Fruit fly (Drosophila melanogaster) whole organism, embryonic: ENCODE data around the gene eIF1.

ENCODE experiments used
- Aef1 ChIP-seq: fragments of 200-800 bp; sonication (Bioruptor generic); IDR thresholded peaks from 3 replicates; pipeline ENCODE4 v1.3.6; 2022; ENCODE audit warnings: missing biosample characterization, missing genetic modification characterization
- Blimp-1 ChIP-seq: fragments of 200-800 bp; sonication (Bioruptor generic); optimal IDR thresholded peaks from 3 replicates; lab custom pipeline; 2018; ENCODE audit warnings: missing biosample characterization, missing genetic modification characterization, mild to moderate bottlenecking, moderate library complexity, missing genetic modification reagents
- CG11695 ChIP-seq: fragments of 200-800 bp; sonication (Bioruptor generic); IDR thresholded peaks from 3 replicates; pipeline ENCODE4 v1.3.6; 2022; ENCODE audit warnings: missing biosample characterization, missing genetic modification characterization
- CG12942 ChIP-seq: fragments of 200-800 bp; sonication (Bioruptor generic); optimal IDR thresholded peaks from 3 replicates; lab custom pipeline; 2016; ENCODE audit warnings: missing biosample characterization, missing genetic modification characterization
- CG13424 ChIP-seq: fragments of 200-800 bp; sonication (Bioruptor generic); optimal IDR thresholded peaks from 2 replicates; lab custom pipeline; 2019; ENCODE audit warnings: missing biosample characterization, mild to moderate bottlenecking, missing genetic modification characterization, moderate library complexity
- CG15011 ChIP-seq: fragments of 200-800 bp; sonication (Bioruptor generic); optimal IDR thresholded peaks from 3 replicates; lab custom pipeline; 2018; ENCODE audit warnings: missing biosample characterization, mild to moderate bottlenecking, missing genetic modification characterization
- CG15269 ChIP-seq: fragments of 200-800 bp; sonication (Bioruptor generic); optimal IDR thresholded peaks from 2 replicates; lab custom pipeline; 2018; ENCODE audit warnings: missing biosample characterization, mild to moderate bottlenecking, missing genetic modification characterization, moderate library complexity
- CG15479 ChIP-seq: fragments of 200-800 bp; sonication (Bioruptor generic); optimal IDR thresholded peaks from 3 replicates; lab custom pipeline; 2019; ENCODE audit warnings: missing biosample characterization, mild to moderate bottlenecking, missing genetic modification characterization, moderate library complexity
- CG16863 ChIP-seq: fragments of 200-800 bp; sonication (Bioruptor generic); optimal IDR thresholded peaks from 3 replicates; lab custom pipeline; 2016; ENCODE audit warnings: missing biosample characterization, missing genetic modification characterization
- CG17328 ChIP-seq: fragments of 200-800 bp; sonication (Bioruptor generic); IDR thresholded peaks from 2 replicates; pipeline ENCODE4 v1.3.6; 2022; ENCODE audit warnings: missing biosample characterization, missing genetic modification characterization
- CG18011 ChIP-seq: fragments of 200-800 bp; sonication (Bioruptor generic); optimal IDR thresholded peaks from 2 replicates; lab custom pipeline; 2017; ENCODE audit warnings: missing biosample characterization, missing genetic modification characterization, mild to moderate bottlenecking, moderate library complexity, missing genotype
- CG43689 ChIP-seq: fragments of 200-800 bp; sonication (Bioruptor generic); IDR thresholded peaks from 2 replicates; pipeline ENCODE4 v1.3.6; 2022; ENCODE audit warnings: missing biosample characterization, missing genetic modification characterization
- CG4730 ChIP-seq: fragments of 200-800 bp; sonication (Bioruptor generic); IDR thresholded peaks from 2 replicates; pipeline ENCODE4 v1.3.6; 2022; ENCODE audit warnings: missing biosample characterization, missing genetic modification characterization
- CG6765 ChIP-seq: fragments of 200-800 bp; sonication (Bioruptor generic); optimal IDR thresholded peaks from 3 replicates; lab custom pipeline; 2017; ENCODE audit warnings: missing biosample characterization, mild to moderate bottlenecking, missing genetic modification characterization
- CG8388 ChIP-seq: fragments of 200-800 bp; sonication (Bioruptor generic); optimal IDR thresholded peaks from 2 replicates; lab custom pipeline; 2019; ENCODE audit warnings: missing biosample characterization, mild to moderate bottlenecking, missing genetic modification characterization, moderate library complexity
- CG8478 ChIP-seq: fragments of >200 bp; optimal IDR thresholded peaks from 2 replicates; lab custom pipeline; 2018
- CHES-1-like ChIP-seq: fragments of 200-800 bp; sonication (Bioruptor generic); optimal IDR thresholded peaks from 2 replicates; lab custom pipeline; 2016; ENCODE audit warnings: missing biosample characterization, missing genetic modification characterization
- Dll ChIP-seq: fragments of 200-800 bp; sonication (Bioruptor generic); IDR thresholded peaks from 4 replicates; pipeline ENCODE4 v1.3.6; 2022; ENCODE audit warnings: missing biosample characterization, missing genetic modification characterization; ENCODE audit not compliant: partially characterized antibody
- Dp ChIP-seq: fragments of 200-800 bp; sonication (Bioruptor generic); optimal IDR thresholded peaks from 2 replicates; lab custom pipeline; 2018; ENCODE audit warnings: missing biosample characterization, mild to moderate bottlenecking, missing genetic modification characterization, moderate library complexity
- H15 ChIP-seq: fragments of 200-800 bp; sonication (Bioruptor generic); IDR thresholded peaks from 3 replicates; pipeline ENCODE4 v1.3.6; 2022; ENCODE audit warnings: missing biosample characterization, missing genetic modification characterization
- HLH4C ChIP-seq: fragments of 200-800 bp; sonication (Bioruptor generic); IDR thresholded peaks from 3 replicates; pipeline ENCODE4 v1.3.6; 2022; ENCODE audit warnings: missing biosample characterization, missing genetic modification characterization; ENCODE audit not compliant: partially characterized antibody
- Hsf ChIP-seq: fragments of 200-800 bp; sonication (Bioruptor generic); optimal IDR thresholded peaks from 3 replicates; lab custom pipeline; 2016; ENCODE audit warnings: missing biosample characterization, missing genetic modification characterization
- Kr ChIP-seq: fragments of 200-800 bp; sonication (Bioruptor generic); optimal IDR thresholded peaks from 2 replicates; lab custom pipeline; 2017; ENCODE audit warnings: missing biosample characterization, mild to moderate bottlenecking, missing genetic modification characterization
- Mes4 ChIP-seq: fragments of 200-800 bp; sonication (Bioruptor generic); optimal IDR thresholded peaks from 2 replicates; lab custom pipeline; 2016; ENCODE audit warnings: missing biosample characterization, missing genetic modification characterization
- Nf-YA ChIP-seq: fragments of 200-800 bp; sonication (Bioruptor generic); IDR thresholded peaks from 2 replicates; pipeline ENCODE4 v1.3.6; 2022; ENCODE audit warnings: missing biosample characterization, missing genetic modification characterization
- Rfx ChIP-seq: fragments of 200-800 bp; sonication (Bioruptor generic); IDR thresholded peaks from 2 replicates; pipeline ENCODE4 v1.3.6; 2022; ENCODE audit warnings: missing biosample characterization, missing genetic modification characterization
- Sin3A ChIP-seq: fragments of >200 bp; optimal IDR thresholded peaks from 2 replicates; lab custom pipeline; 2018
- ab ChIP-seq: fragments of 200-800 bp; sonication (Bioruptor generic); optimal IDR thresholded peaks from 2 replicates; lab custom pipeline; 2016; ENCODE audit warnings: missing biosample characterization, missing genetic modification characterization
- al ChIP-seq: fragments of 200-800 bp; sonication (Bioruptor generic); IDR thresholded peaks from 2 replicates; pipeline ENCODE4 v1.3.6; 2022; ENCODE audit warnings: missing biosample characterization, missing genetic modification characterization
- amos ChIP-seq: fragments of 200-800 bp; sonication (Bioruptor generic); IDR thresholded peaks from 2 replicates; pipeline ENCODE4 v1.3.6; 2022; ENCODE audit warnings: missing biosample characterization, missing genetic modification characterization; ENCODE audit not compliant: partially characterized antibody
- cas ChIP-seq: fragments of 200-800 bp; sonication (Bioruptor generic); IDR thresholded peaks from 2 replicates; pipeline ENCODE4 v1.3.6; 2022; ENCODE audit warnings: missing biosample characterization, missing genetic modification characterization
- cg ChIP-seq: fragments of 200-800 bp; sonication (Bioruptor generic); optimal IDR thresholded peaks from 3 replicates; lab custom pipeline; 2019; ENCODE audit warnings: missing biosample characterization, mild to moderate bottlenecking, missing genetic modification characterization, moderate library complexity
- dysf ChIP-seq: fragments of 200-800 bp; sonication (Bioruptor generic); IDR thresholded peaks from 3 replicates; pipeline ENCODE4 v1.3.6; 2022; ENCODE audit warnings: missing biosample characterization, missing genetic modification characterization
- kah ChIP-seq: fragments of 200-800 bp; sonication (Bioruptor generic); optimal IDR thresholded peaks from 2 replicates; lab custom pipeline; 2018; ENCODE audit warnings: missing biosample characterization, mild to moderate bottlenecking, missing genetic modification characterization
- ken ChIP-seq: fragments of 200-800 bp; sonication (Bioruptor generic); IDR thresholded peaks from 3 replicates; pipeline ENCODE4 v1.3.6; 2022; ENCODE audit warnings: missing biosample characterization, missing genetic modification characterization
- nerfin-2 ChIP-seq: fragments of 200-800 bp; sonication (Bioruptor generic); IDR thresholded peaks from 2 replicates; pipeline ENCODE4 v1.3.6; 2022; ENCODE audit warnings: missing biosample characterization, missing genetic modification characterization; ENCODE audit not compliant: partially characterized antibody
- odd ChIP-seq: fragments of 200-800 bp; sonication (Bioruptor generic); optimal IDR thresholded peaks from 2 replicates; lab custom pipeline; 2017; ENCODE audit warnings: missing biosample characterization, mild to moderate bottlenecking, missing genetic modification characterization
- pan ChIP-seq, 4 experiments: fragments of >200 bp in 3 of 4; fragments of 200-800 bp in 1 of 4; sonication (Bioruptor generic) in 1 of 4; optimal IDR thresholded peaks in 3 of 4; IDR thresholded peaks in 1 of 4; 2 replicates each; pipeline versions ENCODE4 v1.3.6 to Lab custom; 2017 to 2022; ENCODE audit warnings: missing biosample characterization in 2 of 4, missing genetic modification characterization in 2 of 4, mixed read lengths in 1 of 4
- pros ChIP-seq: fragments of 200-800 bp; sonication (Bioruptor generic); optimal IDR thresholded peaks from 3 replicates; lab custom pipeline; 2019; ENCODE audit warnings: missing biosample characterization, mild to moderate bottlenecking, missing genetic modification characterization, moderate library complexity
- psq ChIP-seq: fragments of 200-800 bp; sonication (Bioruptor generic); optimal IDR thresholded peaks from 2 replicates; lab custom pipeline; 2017; ENCODE audit warnings: missing biosample characterization, missing genetic modification characterization
- repo ChIP-seq: fragments of 200-800 bp; sonication (Bioruptor generic); optimal IDR thresholded peaks from 2 replicates; lab custom pipeline; 2016; ENCODE audit warnings: missing biosample characterization, missing genetic modification characterization
- sc ChIP-seq, 3 experiments: fragments of >200 bp in 2 of 3; fragments of 200-800 bp in 1 of 3; sonication (Bioruptor generic) in 1 of 3; optimal IDR thresholded peaks; 2 replicates in 2 of 3; 3 replicates in 1 of 3; lab custom pipeline; 2017; ENCODE audit warnings: mild to moderate bottlenecking in 1 of 3, missing biosample characterization in 1 of 3, missing genetic modification characterization in 1 of 3, missing genetic modification reagents in 1 of 3
- sens ChIP-seq: fragments of 200-800 bp; sonication (Bioruptor generic); peaks from one replicate; lab custom pipeline; 2016; ENCODE audit warnings: missing biosample characterization, missing genetic modification characterization
- shn ChIP-seq: fragments of 200-800 bp; sonication (Bioruptor generic); optimal IDR thresholded peaks from 3 replicates; lab custom pipeline; 2016; ENCODE audit warnings: missing biosample characterization, missing genetic modification characterization
- slp2 ChIP-seq: fragments of 200-800 bp; sonication (Bioruptor generic); optimal IDR thresholded peaks from 2 replicates; lab custom pipeline; 2016; ENCODE audit warnings: missing biosample characterization, missing genetic modification characterization
- so ChIP-seq: fragments of 200-800 bp; sonication (Bioruptor generic); IDR thresholded peaks from 3 replicates; pipeline ENCODE4 v1.3.6; 2022; ENCODE audit warnings: missing biosample characterization, missing genetic modification characterization
- sr ChIP-seq: fragments of 200-800 bp; sonication (Bioruptor generic); IDR thresholded peaks from 3 replicates; pipeline ENCODE4 v1.3.6; 2022; ENCODE audit warnings: missing biosample characterization, missing genetic modification characterization
- stwl ChIP-seq: fragments of 200-800 bp; sonication (Bioruptor generic); optimal IDR thresholded peaks from 3 replicates; lab custom pipeline; 2018; ENCODE audit warnings: missing biosample characterization, mild to moderate bottlenecking, missing genetic modification characterization, moderate library complexity
- tll ChIP-seq, 2 experiments: fragments of 200-800 bp in 1 of 2; fragments of >200 bp in 1 of 2; sonication (Bioruptor generic) in 1 of 2; optimal IDR thresholded peaks; 2 replicates each; lab custom pipeline; 2017 to 2019; ENCODE audit warnings: missing biosample characterization in 2 of 2, missing genetic modification characterization in 2 of 2, mild to moderate bottlenecking in 1 of 2, moderate library complexity in 1 of 2
- tx ChIP-seq: fragments of 200-800 bp; sonication (Bioruptor generic); optimal IDR thresholded peaks from 2 replicates; lab custom pipeline; 2016; ENCODE audit warnings: missing biosample characterization, missing genetic modification characterization
- wek ChIP-seq: fragments of 200-800 bp; sonication (Bioruptor generic); optimal IDR thresholded peaks from 3 replicates; lab custom pipeline; 2018; ENCODE audit warnings: missing biosample characterization, mild to moderate bottlenecking, missing genetic modification characterization, moderate library complexity

eIF1 gene

dm6 chr3L:3197464-3197863 lies 25.7 kb upstream of the eIF1 start, which contains the start of gene CG14966 (continued):
- TF ChIP-seq cg (GFP tag; lab: Kevin White, UChicago), result no peak
- no peak for TF ChIP-seq CG16863 (GFP tag; lab: Kevin White, UChicago)
- no peak for TF ChIP-seq CG6765 (GFP tag; lab: Kevin White, UChicago)
- no peak for TF ChIP-seq CG17328 (GFP tag; lab: Robert Waterston, UW)
- TF ChIP-seq odd (GFP tag; lab: Kevin White, UChicago), result no peak
- TF ChIP-seq CG15011 (GFP tag; lab: Kevin White, UChicago), result no peak
- peak; percentile 94 for TF ChIP-seq amos (GFP tag; lab: Robert Waterston, UW)
- TF ChIP-seq Dp, result peak; percentile 42
- TF ChIP-seq repo (GFP tag; lab: Kevin White, UChicago), result no peak
- no peak for TF ChIP-seq Blimp-1 (GFP tag; lab: Kevin White, UChicago)
- peak; percentile 31 for TF ChIP-seq CG13424 (tag; lab: Kevin White, UChicago)
- TF ChIP-seq HLH4C (GFP tag; lab: Robert Waterston, UW), result peak; percentile 76
- no peak for TF ChIP-seq tll (GFP tag; optimal IDR thresholded peaks at IDR 0.05; lab: Kevin White, UChicago)
- no peak for TF ChIP-seq pan (optimal IDR thresholded peaks at IDR 0.05; lab: Kevin White, UChicago)
- no peak for TF ChIP-seq pan (GFP tag; optimal IDR thresholded peaks at IDR 0.05 in 1 of 2, IDR thresholded peaks at IDR 0.05 in 1 of 2)
- TF ChIP-seq Aef1 (GFP tag; lab: Robert Waterston, UW), result no peak
- TF ChIP-seq Hsf (GFP tag; lab: Kevin White, UChicago), result peak; percentile 15
- TF ChIP-seq sens, result peak; percentile 88
- no peak for TF ChIP-seq pros (GFP tag; lab: Kevin White, UChicago)
- peak; percentile 43 for TF ChIP-seq stwl (tag; lab: Kevin White, UChicago)
- no peak for TF ChIP-seq CG8478 (lab: Kevin White, UChicago)
- no peak for TF ChIP-seq ab (GFP tag; lab: Kevin White, UChicago)
- no peak for TF ChIP-seq sr (GFP tag; lab: Robert Waterston, UW)
- TF ChIP-seq CG15479 (GFP tag; lab: Kevin White, UChicago), result no peak
- TF ChIP-seq wek (GFP tag; lab: Kevin White, UChicago), result no peak
- no peak for TF ChIP-seq slp2 (GFP tag; lab: Kevin White, UChicago)
- peak; percentile 91 for TF ChIP-seq Dll (GFP tag; lab: Robert Waterston, UW)
- TF ChIP-seq CG11695, result no peak
- peak; percentile 70 for TF ChIP-seq CHES-1-like (GFP tag; lab: Kevin White, UChicago)
- TF ChIP-seq CG43689 (GFP tag; lab: Robert Waterston, UW), result no peak
- TF ChIP-seq sc (optimal IDR thresholded peaks at IDR 0.05; lab: Kevin White, UChicago), result no peak
- TF ChIP-seq sc (GFP tag; optimal IDR thresholded peaks at IDR 0.05; lab: Kevin White, UChicago), result no peak
- TF ChIP-seq Nf-YA (GFP tag; lab: Robert Waterston, UW), result no peak
- TF ChIP-seq H15, result no peak
- TF ChIP-seq CG18011, result no peak
- TF ChIP-seq Kr, result no peak
- peak; percentile 15 for TF ChIP-seq kah (GFP tag; lab: Kevin White, UChicago)
- TF ChIP-seq CG4730 (GFP tag; lab: Robert Waterston, UW), result no peak
- TF ChIP-seq CG12942 (GFP tag; lab: Kevin White, UChicago), result no peak
- no peak for TF ChIP-seq psq
- peak; percentile 66; the same call in 1 of the 2 replicates for TF ChIP-seq nerfin-2 (GFP tag; lab: Robert Waterston, UW)
- TF ChIP-seq CG8388 (GFP tag; lab: Kevin White, UChicago), result no peak
- TF ChIP-seq Mes4 (GFP tag; lab: Kevin White, UChicago), result no peak
- peak; percentile 73 for TF ChIP-seq Rfx
- TF ChIP-seq ken, result no peak
- peak; percentile 10 for TF ChIP-seq shn
- TF ChIP-seq tx (GFP tag; lab: Kevin White, UChicago), result no peak
- TF ChIP-seq CG15269 (tag; lab: Kevin White, UChicago), result peak; percentile 12
- TF ChIP-seq cas (GFP tag; lab: Robert Waterston, UW), result no peak
- no peak for TF ChIP-seq al (GFP tag; lab: Robert Waterston, UW)
- TF ChIP-seq so, result no peak
- TF ChIP-seq dysf (GFP tag; lab: Robert Waterston, UW), result no peak
- TF ChIP-seq Sin3A, result peak; percentile 24
